Worm (Caenorhabditis elegans) whole organism, young adult: ENCODE measurements around the gene Y73C8B.5.

Experiments
- B0019.2 ChIP-seq: fragments of 200-800 bp; sonication (Bioruptor generic); conservative IDR thresholded peaks from 2 replicates; pipeline ENCODE4 v1.3.6; 2022; ENCODE audit warnings: missing genetic modification reagents, missing genetic modification characterization, missing compliant biosample characterization
- B0261.1 ChIP-seq: sonication (generic microtip); optimal IDR thresholded peaks from 2 replicates; lab custom pipeline; 2016; ENCODE audit warnings: mild to moderate bottlenecking, missing genetic modification characterization, moderate library complexity, missing compliant biosample characterization
- B0336.3 ChIP-seq: fragments of 200-800 bp; sonication (Bioruptor generic); IDR thresholded peaks from 2 replicates; pipeline ENCODE4 v1.3.6; 2022; ENCODE audit warnings: missing genetic modification characterization, missing compliant biosample characterization
- C06A6.2 ChIP-seq: fragments of 200-800 bp; sonication (Bioruptor generic); conservative IDR thresholded peaks from 2 replicates; pipeline ENCODE4 v1.3.6; 2022; ENCODE audit warnings: missing genetic modification characterization, missing compliant biosample characterization
- F10E7.11 ChIP-seq: sonication (generic microtip); optimal IDR thresholded peaks from 2 replicates; lab custom pipeline; 2017; ENCODE audit warnings: mild to moderate bottlenecking, missing genetic modification characterization, moderate library complexity, missing compliant biosample characterization
- F22D6.2 ChIP-seq: sonication (generic microtip); optimal IDR thresholded peaks from 2 replicates; lab custom pipeline; 2016; ENCODE audit warnings: mild to moderate bottlenecking, missing genetic modification characterization, missing compliant biosample characterization
- F23B12.7 ChIP-seq: sonication (generic microtip); optimal IDR thresholded peaks from 2 replicates; lab custom pipeline; 2017; ENCODE audit warnings: missing genetic modification characterization, mild to moderate bottlenecking, missing compliant biosample characterization, antibody characterized with exemption, moderate library complexity; ENCODE audit not compliant: insufficient read depth
- F33H1.4 ChIP-seq: fragments of 200-800 bp; sonication (Bioruptor generic); IDR thresholded peaks from 2 replicates; pipeline ENCODE4 v1.3.6; 2022; ENCODE audit warnings: missing genetic modification reagents, missing genetic modification characterization, missing compliant biosample characterization
- F49E8.2 ChIP-seq: sonication (generic microtip); optimal IDR thresholded peaks from 3 replicates; lab custom pipeline; 2017; ENCODE audit warnings: missing genetic modification characterization, mild to moderate bottlenecking, missing compliant biosample characterization, antibody characterized with exemption, moderate library complexity; ENCODE audit not compliant: insufficient read depth
- F55B11.4 ChIP-seq: sonication (generic microtip); optimal IDR thresholded peaks from 2 replicates; lab custom pipeline; 2016; ENCODE audit warnings: missing compliant biosample characterization, missing genetic modification characterization, borderline replicate concordance; ENCODE audit not compliant: insufficient read depth
- aptf-2 ChIP-seq: fragments of 200-800 bp; sonication (Bioruptor generic); conservative IDR thresholded peaks from 2 replicates; pipeline ENCODE4 v1.3.6; 2022; ENCODE audit warnings: missing genetic modification reagents, missing genetic modification characterization, missing compliant biosample characterization
- atf-7 ChIP-seq: sonication (generic microtip); optimal IDR thresholded peaks from 2 replicates; lab custom pipeline; 2017; ENCODE audit warnings: mild to moderate bottlenecking, missing genetic modification characterization, missing compliant biosample characterization
- attf-3 ChIP-seq: fragments of 200-800 bp; sonication (Bioruptor generic); conservative IDR thresholded peaks from 2 replicates; pipeline ENCODE4 v1.3.6; 2022; ENCODE audit warnings: missing genetic modification reagents, missing genetic modification characterization, missing compliant biosample characterization
- ccch-3 ChIP-seq: fragments of 200-800 bp; sonication (Bioruptor generic); optimal IDR thresholded peaks from 2 replicates; lab custom pipeline; 2018; ENCODE audit warnings: mild to moderate bottlenecking, missing genetic modification characterization, missing compliant biosample characterization
- ceh-100 ChIP-seq: fragments of 200-800 bp; sonication (Bioruptor generic); IDR thresholded peaks from 2 replicates; pipeline ENCODE4 v1.3.6; 2022; ENCODE audit warnings: missing genetic modification reagents, missing genetic modification characterization, missing compliant biosample characterization
- ceh-91 ChIP-seq: fragments of 200-800 bp; sonication (Bioruptor generic); IDR thresholded peaks from 2 replicates; pipeline ENCODE4 v1.3.6; 2022; ENCODE audit warnings: missing genetic modification reagents, missing genetic modification characterization, missing compliant biosample characterization
- chd-7 ChIP-seq: sonication (generic microtip); optimal IDR thresholded peaks from 2 replicates; lab custom pipeline; 2016; ENCODE audit warnings: mild to moderate bottlenecking, missing genetic modification characterization, moderate library complexity, missing compliant biosample characterization
- die-1 ChIP-seq: sonication (generic microtip); optimal IDR thresholded peaks from 2 replicates; lab custom pipeline; 2016; ENCODE audit warnings: missing genotype, mild to moderate bottlenecking, missing genetic modification characterization, missing compliant biosample characterization
- dpl-1 ChIP-seq: fragments of 150-350 bp; optimal IDR thresholded peaks from 2 replicates; lab custom pipeline; 2014; ENCODE audit warnings: missing biosample characterization, missing genetic modification reagents, missing genetic modification characterization
- gei-17 ChIP-seq: fragments of 200-800 bp; sonication (Bioruptor generic); optimal IDR thresholded peaks from 2 replicates; lab custom pipeline; 2018; ENCODE audit warnings: mild to moderate bottlenecking, missing genetic modification characterization, missing compliant biosample characterization
- him-1 ChIP-seq: sonication (generic microtip); optimal IDR thresholded peaks from 2 replicates; lab custom pipeline; 2016; ENCODE audit warnings: missing genotype, missing genetic modification reagents, missing genetic modification characterization, missing compliant biosample characterization
- hmg-1.2 ChIP-seq: fragments of 200-800 bp; sonication (Bioruptor generic); IDR thresholded peaks from 2 replicates; pipeline ENCODE4 v1.3.6; 2022; ENCODE audit warnings: missing genetic modification reagents, missing genetic modification characterization, missing compliant biosample characterization
- let-526 ChIP-seq: fragments of 200-800 bp; sonication (Bioruptor generic); IDR thresholded peaks from 2 replicates; pipeline ENCODE4 v1.3.6; 2022; ENCODE audit warnings: missing genetic modification reagents, missing genetic modification characterization, missing compliant biosample characterization
- mcd-1 ChIP-seq: fragments of 200-800 bp; sonication (Bioruptor generic); IDR thresholded peaks from 2 replicates; pipeline ENCODE4 v1.3.6; 2022; ENCODE audit warnings: missing genetic modification reagents, missing genetic modification characterization, missing compliant biosample characterization
- mel-28 ChIP-seq: sonication (generic microtip); optimal IDR thresholded peaks from 2 replicates; lab custom pipeline; 2016; ENCODE audit warnings: borderline replicate concordance, mild to moderate bottlenecking, missing genetic modification characterization, missing compliant biosample characterization
- mxl-1 ChIP-seq: sonication (generic microtip); optimal IDR thresholded peaks from 2 replicates; lab custom pipeline; 2016; ENCODE audit warnings: missing genetic modification characterization, missing compliant biosample characterization
- nhr-179 ChIP-seq: sonication (generic microtip); optimal IDR thresholded peaks from 2 replicates; lab custom pipeline; 2016; ENCODE audit warnings: mild to moderate bottlenecking, missing genetic modification characterization, missing compliant biosample characterization
- nhr-80 ChIP-seq: sonication (generic microtip); optimal IDR thresholded peaks from 2 replicates; lab custom pipeline; 2016; ENCODE audit warnings: missing genetic modification characterization, missing compliant biosample characterization
- repo-1 ChIP-seq: sonication (generic microtip); optimal IDR thresholded peaks from 2 replicates; lab custom pipeline; 2017; ENCODE audit warnings: mild to moderate bottlenecking, missing genetic modification characterization, missing compliant biosample characterization
- rpc-1 ChIP-seq, 2 experiments: fragments of 150-350 bp in 1 of 2; sonication (generic microtip) in 1 of 2; optimal IDR thresholded peaks; 2 replicates each; lab custom pipeline; 2014 to 2018; ENCODE audit warnings: missing biosample characterization in 1 of 2, missing genetic modification characterization in 1 of 2, missing genetic modification reagents in 1 of 2, missing genotype in 1 of 2
- snpc-3.4 ChIP-seq: sonication (generic microtip); optimal IDR thresholded peaks from 2 replicates; lab custom pipeline; 2017; ENCODE audit warnings: missing genetic modification characterization, mild to moderate bottlenecking, missing compliant biosample characterization, antibody characterized with exemption, moderate library complexity, missing genotype, missing genetic modification reagents
- sptf-2 ChIP-seq: fragments of 200-800 bp; sonication (Bioruptor generic); optimal IDR thresholded peaks from 2 replicates; lab custom pipeline; 2018; ENCODE audit warnings: mild to moderate bottlenecking, missing genetic modification characterization, missing compliant biosample characterization
- tlf-1 ChIP-seq: fragments of 200-800 bp; sonication (Bioruptor generic); optimal IDR thresholded peaks from 2 replicates; lab custom pipeline; 2018; ENCODE audit warnings: mild to moderate bottlenecking, missing genetic modification characterization, missing compliant biosample characterization
- zim-3 ChIP-seq: sonication (generic microtip); optimal IDR thresholded peaks from 2 replicates; lab custom pipeline; 2017; ENCODE audit warnings: mild to moderate bottlenecking, missing genetic modification characterization, moderate library complexity, missing compliant biosample characterization
- ztf-22 ChIP-seq: fragments of 200-800 bp; sonication (Bioruptor generic); optimal IDR thresholded peaks from 2 replicates; lab custom pipeline; 2018; ENCODE audit warnings: mild to moderate bottlenecking, missing genetic modification characterization, moderate library complexity, missing compliant biosample characterization
- ztf-6 ChIP-seq: fragments of 200-800 bp; sonication (Bioruptor generic); IDR thresholded peaks from 2 replicates; pipeline ENCODE4 v1.3.6; 2022; ENCODE audit warnings: missing genetic modification reagents, missing genetic modification characterization, missing compliant biosample characterization

Gene Y73C8B.5

ce11 chrV:3165438-3165837 is 31.6 kb upstream of the Y73C8B.5 start, which contains the start of gene C36C5.14:
TSS of gene C36C5.14 (minus strand) at chrV:3165538.
- TF ChIP-seq attf-3: no peak
- no peak for TF ChIP-seq B0019.2 (GFP tag; lab: Robert Waterston, UW)
- TF ChIP-seq F33H1.4 (GFP tag; lab: Robert Waterston, UW): no peak
- TF ChIP-seq atf-7 (tag; lab: Kevin White, UChicago): no peak
- no peak for TF ChIP-seq repo-1 (tag; lab: Kevin White, UChicago)
- TF ChIP-seq hmg-1.2 (GFP tag; lab: Robert Waterston, UW): no peak
- no peak for TF ChIP-seq mcd-1 (GFP tag; lab: Robert Waterston, UW)
- TF ChIP-seq him-1: no peak
- no peak for TF ChIP-seq ceh-100 (GFP tag; lab: Robert Waterston, UW)
- TF ChIP-seq nhr-179 (tag; lab: Kevin White, UChicago): no peak
- TF ChIP-seq F49E8.2 (tag; lab: Kevin White, UChicago): no peak
- TF ChIP-seq mel-28 (tag; lab: Kevin White, UChicago): no peak
- TF ChIP-seq chd-7 (tag; lab: Kevin White, UChicago): no peak
- no peak for TF ChIP-seq ztf-22
- no peak for TF ChIP-seq sptf-2 (GFP tag; lab: Kevin White, UChicago)
- no peak for TF ChIP-seq F22D6.2
- no peak for TF ChIP-seq ccch-3 (GFP tag; lab: Kevin White, UChicago)

DNA sequence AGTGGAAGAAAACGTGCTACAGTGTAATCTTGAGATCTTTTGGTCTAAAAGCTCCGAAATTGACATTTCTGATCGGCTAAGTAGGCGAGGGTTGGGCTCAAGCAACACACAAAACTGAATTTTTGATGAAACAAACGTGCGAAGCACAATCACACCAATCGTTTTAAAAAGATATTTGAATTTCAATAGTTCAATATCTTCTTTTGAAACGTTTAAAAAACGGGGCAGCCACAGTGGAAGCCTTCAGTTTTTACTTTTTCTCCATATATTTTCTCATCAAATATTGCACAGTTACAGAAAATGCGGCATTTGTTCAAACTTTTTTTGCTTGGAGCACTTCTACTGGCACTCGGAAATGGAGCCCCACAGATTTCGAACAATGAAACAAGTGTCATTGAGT is 30.8 kb upstream of the Y73C8B.5 start, which contains the start of gene C36C5.4:
TSS of gene C36C5.4 (plus strand) at position 301 of the 400 bp plus-strand sequence.
- TF ChIP-seq mxl-1 (tag; lab: Kevin White, UChicago) (no peak), gei-17 (GFP tag; lab: Kevin White, UChicago) (no peak), snpc-3.4 (tag; lab: Kevin White, UChicago) (no peak), C06A6.2 (no peak), ceh-91 (no peak), dpl-1 (GFP tag; lab: Kevin White, UChicago) (no peak), ztf-6 (no peak), F10E7.11 (tag; lab: Kevin White, UChicago) (no peak), B0336.3 (GFP tag; lab: Robert Waterston, UW) (no peak), repo-1 (tag; lab: Kevin White, UChicago) (no peak), B0261.1 (tag; lab: Kevin White, UChicago) (no peak), let-526 (GFP tag; lab: Robert Waterston, UW) (no peak), ccch-3 (GFP tag; lab: Kevin White, UChicago) (no peak), tlf-1 (GFP tag; lab: Kevin White, UChicago) (no peak), F55B11.4 (tag; lab: Kevin White, UChicago) (no peak)
- TF ChIP-seq, all 124 proteins: peak for 0

- TF ChIP-seq F10E7.11 (tag; lab: Kevin White, UChicago): no peak
- no peak for TF ChIP-seq aptf-2 (GFP tag; lab: Robert Waterston, UW)
- TF ChIP-seq die-1 (tag; lab: Kevin White, UChicago): no peak
- no peak for TF ChIP-seq C06A6.2
- TF ChIP-seq snpc-3.4 (tag; lab: Kevin White, UChicago): no peak
- TF ChIP-seq rpc-1 (optimal IDR thresholded peaks at IDR 0.05; lab: Kevin White, UChicago): no peak
- TF ChIP-seq rpc-1 (tag; optimal IDR thresholded peaks at IDR 0.05; lab: Kevin White, UChicago): no peak
Measured at ce11 chrV:3168650-3169049, 28.4 kb upstream of the Y73C8B.5 start, which contains the start of gene C36C5.15. TSS of gene C36C5.15 (minus strand) at chrV:3168750.

ce11 chrV:3169838-3170237 is 27.2 kb upstream of the Y73C8B.5 start, which contains the start of gene srbc-6:
TSS of gene srbc-6 (plus strand) at chrV:3170138.
- TF ChIP-seq nhr-80 (tag; lab: Kevin White, UChicago) (no peak), F23B12.7 (tag; lab: Kevin White, UChicago) (no peak), hmg-1.2 (GFP tag; lab: Robert Waterston, UW) (no peak), mcd-1 (GFP tag; lab: Robert Waterston, UW) (no peak), zim-3 (tag; lab: Kevin White, UChicago) (no peak), mxl-1 (tag; lab: Kevin White, UChicago) (no peak)
